Worm (Caenorhabditis elegans) whole organism, late embryonic: ENCODE results near the gene srh-271.
"Not testable (repeated sequence)": the region's sequence is repeated elsewhere in the genome, so short reads cannot be mapped to it uniquely, and the experiment has no call there.

ENCODE experiments used
- C08G9.2 ChIP-seq: sonication (generic microtip); optimal IDR thresholded peaks from 2 replicates; lab custom pipeline; 2016; ENCODE audit warnings: mild to moderate bottlenecking, missing genetic modification characterization, moderate library complexity, missing compliant biosample characterization
- K02D7.2 ChIP-seq: sonication (generic microtip); optimal IDR thresholded peaks from 2 replicates; lab custom pipeline; 2017; ENCODE audit warnings: mild to moderate bottlenecking, missing genetic modification characterization, missing compliant biosample characterization
- K09A11.1 ChIP-seq: sonication (generic microtip); optimal IDR thresholded peaks from 2 replicates; lab custom pipeline; 2017; ENCODE audit warnings: antibody characterized with exemption, mild to moderate bottlenecking, missing genetic modification characterization, missing compliant biosample characterization; ENCODE audit not compliant: insufficient read depth
- T23F11.4 ChIP-seq: fragments of 200-800 bp; sonication (Bioruptor generic); optimal IDR thresholded peaks from 2 replicates; lab custom pipeline; 2018; ENCODE audit warnings: mild to moderate bottlenecking, missing genetic modification characterization, missing compliant biosample characterization
- Y22D7AL.16 ChIP-seq: sonication (generic microtip); optimal IDR thresholded peaks from 2 replicates; lab custom pipeline; 2016; ENCODE audit warnings: missing genetic modification characterization, missing compliant biosample characterization
- ama-1 ChIP-seq: fragments of 150-350 bp; optimal IDR thresholded peaks from 2 replicates; lab custom pipeline; 2014
- ceh-14 ChIP-seq: sonication (generic microtip); optimal IDR thresholded peaks from 2 replicates; lab custom pipeline; 2016; ENCODE audit warnings: missing genotype, missing genetic modification characterization, missing compliant biosample characterization
- ceh-18 ChIP-seq: sonication (generic microtip); optimal IDR thresholded peaks from 2 replicates; lab custom pipeline; 2016; ENCODE audit warnings: missing genetic modification characterization, missing compliant biosample characterization
- ceh-19 ChIP-seq: fragments of 200-800 bp; sonication (Bioruptor generic); optimal IDR thresholded peaks from 2 replicates; lab custom pipeline; 2018; ENCODE audit warnings: mild to moderate bottlenecking, missing genetic modification characterization, missing compliant biosample characterization
- ceh-30 ChIP-seq: fragments of 150-350 bp; optimal IDR thresholded peaks from 2 replicates; lab custom pipeline; 2014; ENCODE audit warnings: missing biosample characterization, missing genetic modification characterization
- ceh-31 ChIP-seq: sonication (generic microtip); optimal IDR thresholded peaks from 2 replicates; lab custom pipeline; 2016; ENCODE audit warnings: missing genetic modification characterization, missing compliant biosample characterization
- ceh-34 ChIP-seq: sonication (generic microtip); optimal IDR thresholded peaks from 2 replicates; lab custom pipeline; 2016; ENCODE audit warnings: mild to moderate bottlenecking, missing genetic modification characterization, missing compliant biosample characterization
- ceh-48 ChIP-seq: sonication (generic microtip); optimal IDR thresholded peaks from 2 replicates; lab custom pipeline; 2016; ENCODE audit warnings: missing genetic modification characterization, inconsistent platforms, missing compliant biosample characterization
- ceh-6 ChIP-seq: fragments of 200-800 bp; sonication (Bioruptor generic); optimal IDR thresholded peaks from 2 replicates; lab custom pipeline; 2018; ENCODE audit warnings: mild to moderate bottlenecking, missing genetic modification characterization, missing compliant biosample characterization
- ceh-9 ChIP-seq: sonication (generic microtip); optimal IDR thresholded peaks from 2 replicates; lab custom pipeline; 2016; ENCODE audit warnings: mild to moderate bottlenecking, missing genetic modification characterization, inconsistent platforms, missing compliant biosample characterization
- che-1 ChIP-seq: sonication (generic microtip); optimal IDR thresholded peaks from 2 replicates; lab custom pipeline; 2016; ENCODE audit warnings: mild to moderate bottlenecking, missing genetic modification characterization, missing compliant biosample characterization
- elt-4 ChIP-seq: sonication (generic microtip); optimal IDR thresholded peaks from 2 replicates; lab custom pipeline; 2016; ENCODE audit warnings: missing genetic modification characterization, missing compliant biosample characterization
- eyg-1 ChIP-seq: sonication (generic microtip); optimal IDR thresholded peaks from 2 replicates; lab custom pipeline; 2016; ENCODE audit warnings: missing genotype, missing genetic modification characterization, missing compliant biosample characterization
- fkh-10 ChIP-seq: fragments of 150-350 bp; optimal IDR thresholded peaks from 2 replicates; lab custom pipeline; 2014; ENCODE audit warnings: missing biosample characterization, missing genetic modification reagents, missing genetic modification characterization
- fkh-6 ChIP-seq: sonication (generic microtip); optimal IDR thresholded peaks from 2 replicates; lab custom pipeline; 2016; ENCODE audit warnings: missing genetic modification characterization, missing compliant biosample characterization
- gmeb-2 ChIP-seq: sonication (generic microtip); optimal IDR thresholded peaks from 2 replicates; lab custom pipeline; 2016; ENCODE audit warnings: missing genetic modification characterization, inconsistent platforms, missing compliant biosample characterization
- hlh-30 ChIP-seq: sonication (generic microtip); optimal IDR thresholded peaks from 2 replicates; lab custom pipeline; 2017; ENCODE audit warnings: antibody characterized with exemption, missing genetic modification characterization, missing compliant biosample characterization; ENCODE audit not compliant: insufficient read depth
- hlh-6 ChIP-seq: sonication (generic microtip); optimal IDR thresholded peaks from 2 replicates; lab custom pipeline; 2016; ENCODE audit warnings: missing genotype, missing genetic modification characterization, missing compliant biosample characterization
- hlh-8 ChIP-seq: sonication (generic microtip); optimal IDR thresholded peaks from 2 replicates; lab custom pipeline; 2016; ENCODE audit warnings: missing genotype, missing genetic modification characterization, missing compliant biosample characterization
- lin-11 ChIP-seq: fragments of 200-800 bp; sonication (Bioruptor generic); optimal IDR thresholded peaks from 2 replicates; lab custom pipeline; 2018; ENCODE audit warnings: mild to moderate bottlenecking, missing genetic modification characterization, missing compliant biosample characterization
- nfya-1 ChIP-seq: sonication (generic microtip); optimal IDR thresholded peaks from 2 replicates; lab custom pipeline; 2017; ENCODE audit warnings: missing genetic modification characterization, mild to moderate bottlenecking, missing compliant biosample characterization, antibody characterized with exemption, moderate library complexity
- nhr-11 ChIP-seq: fragments of 150-350 bp; optimal IDR thresholded peaks from 2 replicates; lab custom pipeline; 2014; ENCODE audit warnings: missing biosample characterization, missing genetic modification characterization
- pha-2 ChIP-seq: sonication (generic microtip); optimal IDR thresholded peaks from 2 replicates; lab custom pipeline; 2017; ENCODE audit warnings: mild to moderate bottlenecking, missing genetic modification characterization, missing compliant biosample characterization
- pqm-1 ChIP-seq: sonication (generic microtip); optimal IDR thresholded peaks from 2 replicates; lab custom pipeline; 2016; ENCODE audit warnings: missing genetic modification characterization, missing compliant biosample characterization
- pros-1 ChIP-seq: fragments of 150-350 bp; optimal IDR thresholded peaks from 2 replicates; lab custom pipeline; 2014; ENCODE audit warnings: missing biosample characterization, missing genetic modification reagents, missing genetic modification characterization
- ref-2 ChIP-seq: sonication (generic microtip); optimal IDR thresholded peaks from 2 replicates; lab custom pipeline; 2016; ENCODE audit warnings: missing genetic modification characterization, missing compliant biosample characterization
- rnt-1 ChIP-seq: sonication (generic microtip); optimal IDR thresholded peaks from 2 replicates; lab custom pipeline; 2016; ENCODE audit warnings: missing genetic modification characterization, missing compliant biosample characterization
- syd-9 ChIP-seq: sonication (generic microtip); optimal IDR thresholded peaks from 2 replicates; lab custom pipeline; 2016; ENCODE audit warnings: mild to moderate bottlenecking, missing genetic modification characterization, moderate library complexity, missing compliant biosample characterization
- tbx-2 ChIP-seq: sonication (generic microtip); optimal IDR thresholded peaks from 2 replicates; lab custom pipeline; 2016; ENCODE audit warnings: missing genetic modification characterization, missing compliant biosample characterization
- tbx-7 ChIP-seq: sonication (generic microtip); optimal IDR thresholded peaks from 2 replicates; lab custom pipeline; 2016; ENCODE audit warnings: missing genotype, missing genetic modification characterization, missing compliant biosample characterization
- unc-42 ChIP-seq: sonication (generic microtip); optimal IDR thresholded peaks from 2 replicates; lab custom pipeline; 2016; ENCODE audit warnings: missing genotype, missing genetic modification characterization, missing compliant biosample characterization
- unc-55 ChIP-seq: sonication (generic microtip); optimal IDR thresholded peaks from 2 replicates; lab custom pipeline; 2017; ENCODE audit warnings: missing biosample characterization, missing genetic modification reagents, missing genetic modification characterization
- unc-86 ChIP-seq: sonication (generic microtip); optimal IDR thresholded peaks from 2 replicates; lab custom pipeline; 2016; ENCODE audit warnings: missing genetic modification characterization, missing compliant biosample characterization
- zip-5 ChIP-seq: sonication (generic microtip); optimal IDR thresholded peaks from 2 replicates; lab custom pipeline; 2016; ENCODE audit warnings: missing genetic modification characterization, missing compliant biosample characterization

The srh-271 gene

DNA sequence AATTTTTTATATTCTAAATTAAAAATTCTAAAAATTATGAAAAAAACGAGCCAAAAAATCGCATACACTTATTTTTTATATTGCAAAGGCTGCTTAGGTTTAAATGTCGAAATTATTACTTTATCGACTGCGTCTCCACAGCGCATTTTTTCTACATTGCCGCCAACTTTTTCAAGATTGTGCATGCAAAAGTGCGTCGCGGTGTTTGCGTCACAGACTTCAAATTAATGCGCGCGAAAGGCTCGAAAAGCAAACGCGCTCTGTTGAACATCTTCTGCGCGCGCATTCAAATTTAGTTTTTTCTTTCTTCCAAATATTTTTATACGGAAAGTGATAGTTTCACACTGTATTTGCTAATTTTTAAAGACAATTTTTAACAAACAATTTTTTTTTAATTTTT lies 21.2 kb downstream of the srh-271 start (continued):
- TF ChIP-seq tbx-2 (tag; lab: Kevin White, UChicago) (peak; percentile 47), syd-9 (tag; lab: Kevin White, UChicago) (no peak), elt-4 (no peak), hlh-8 (no peak), ceh-30 (tag; lab: Kevin White, UChicago) (no peak), pqm-1 (tag; lab: Kevin White, UChicago) (no peak), che-1 (no peak), nhr-11 (no peak), pha-2 (tag; lab: Kevin White, UChicago) (no peak), ceh-34 (no peak), ama-1 (lab: Kevin White, UChicago) (no peak), fkh-10 (GFP tag; lab: Kevin White, UChicago) (no peak), ceh-9 (tag; lab: Kevin White, UChicago) (no peak), ceh-14 (tag; lab: Kevin White, UChicago) (no peak), ceh-48 (tag; lab: Kevin White, UChicago) (no peak), lin-11 (tag; lab: Kevin White, UChicago) (no peak), unc-55 (GFP tag; lab: Kevin White, UChicago) (no peak), ceh-31 (tag; lab: Kevin White, UChicago) (peak; percentile 48), K09A11.1 (no peak)

DNA sequence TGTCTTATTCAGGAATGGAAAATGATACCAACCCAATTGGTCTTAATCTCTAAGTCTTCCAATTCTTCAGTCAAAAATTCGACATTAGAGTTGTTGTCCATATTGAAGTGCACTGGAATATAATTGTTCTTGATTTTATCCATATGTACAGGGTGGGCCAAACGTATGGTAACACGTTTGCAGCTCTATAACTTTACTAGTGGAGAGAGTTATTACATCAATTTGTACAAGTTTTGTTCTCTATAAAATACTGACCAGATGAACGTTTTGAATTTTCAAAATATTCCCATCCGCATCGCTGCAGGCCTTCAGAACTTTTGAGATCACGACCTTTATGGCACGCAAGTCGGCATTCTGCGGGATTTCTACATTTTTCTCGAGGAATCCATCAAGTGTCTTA lies 22.9 kb downstream of the srh-271 start, which contains the start of gene F53E10.5:
TSS of gene F53E10.5 (minus strand) at position 101 of the 400 bp plus-strand sequence.
- not testable (repeated sequence) for TF ChIP-seq nhr-11; pha-2 (tag; lab: Kevin White, UChicago); rnt-1 (tag; lab: Kevin White, UChicago)

DNA sequence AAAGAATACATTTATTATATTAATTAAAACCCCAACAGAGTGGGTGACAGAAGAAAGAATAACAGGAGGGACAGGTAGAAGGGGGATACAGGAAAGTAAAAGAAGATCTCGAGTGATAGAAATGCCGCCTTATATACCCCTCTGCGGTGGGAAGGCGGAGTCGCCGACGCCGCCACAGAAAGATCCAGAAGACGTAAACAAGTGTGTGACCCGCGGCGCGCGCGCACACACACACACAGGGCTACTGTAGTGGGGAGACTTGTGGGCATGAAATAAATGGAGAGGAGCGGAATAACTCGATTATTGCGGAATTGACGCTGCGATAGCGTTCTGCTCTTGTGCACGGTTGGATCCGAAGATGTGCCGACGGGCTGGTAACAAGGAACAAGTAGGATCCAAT lies 26.1 kb downstream of the srh-271 start:
- TF ChIP-seq ref-2 (tag; lab: Kevin White, UChicago), result peak; percentile 16
- TF ChIP-seq ceh-19 (GFP tag; lab: Kevin White, UChicago), result no peak
- TF ChIP-seq, all 69 proteins: peak for 1

DNA sequence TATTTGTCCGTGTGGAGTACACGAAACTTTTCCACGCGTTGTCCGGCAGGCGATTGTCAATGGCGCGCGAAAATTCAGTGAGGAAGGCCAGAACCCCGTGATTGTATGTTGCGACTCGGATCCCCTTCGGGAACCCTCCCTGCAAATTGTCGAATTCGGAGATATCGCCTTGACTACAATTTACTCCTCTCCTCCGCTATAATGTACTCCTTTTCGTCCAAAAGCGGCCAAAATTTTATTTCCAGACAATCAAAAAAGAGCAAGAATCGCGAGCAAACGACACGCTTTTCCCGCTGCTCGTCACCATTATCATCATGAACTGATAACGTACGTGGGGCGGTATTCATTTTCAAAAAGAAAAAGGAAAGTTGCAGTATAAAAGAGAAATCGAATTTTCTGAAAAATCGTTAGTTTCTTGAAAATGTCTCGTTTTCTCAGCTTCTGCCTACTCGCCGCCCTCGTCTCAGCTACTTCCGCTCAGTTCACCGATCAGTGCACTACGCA lies 29.6 kb downstream of the srh-271 start, which contains the start of gene irg-3:
TSS of gene irg-3 (plus strand) at position 419 of the 504 bp plus-strand sequence.
- TF ChIP-seq unc-86 (tag; lab: Kevin White, UChicago) (no peak), nfya-1 (tag; lab: Kevin White, UChicago) (no peak), zip-5 (tag; lab: Kevin White, UChicago) (no peak), Y22D7AL.16 (tag; lab: Kevin White, UChicago) (no peak), elt-4 (no peak), ceh-48 (tag; lab: Kevin White, UChicago) (no peak), T23F11.4 (no peak)

DNA sequence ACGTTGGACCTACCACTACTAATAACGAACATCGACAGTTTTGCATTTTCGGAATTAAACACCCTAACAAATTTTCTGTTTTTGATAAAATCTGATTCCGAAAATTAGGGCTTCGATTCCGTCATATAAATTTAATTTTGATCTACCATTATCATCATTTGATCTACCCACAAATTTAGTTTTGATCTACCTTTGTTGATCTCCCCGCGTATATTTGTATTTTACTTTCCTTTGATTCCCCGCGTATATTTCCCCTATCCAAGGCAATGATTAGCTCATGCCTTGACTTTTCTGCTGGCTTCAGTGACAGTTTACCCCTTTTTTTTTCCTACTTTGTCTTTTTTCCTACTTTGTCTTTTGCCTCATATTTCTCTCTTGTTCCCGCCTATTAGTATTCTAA lies 31.9 kb downstream of the srh-271 start:
- TF ChIP-seq hlh-30 (tag; lab: Kevin White, UChicago) (no peak), hlh-6 (tag; lab: Kevin White, UChicago) (no peak), ceh-6 (GFP tag; lab: Kevin White, UChicago) (no peak)

DNA sequence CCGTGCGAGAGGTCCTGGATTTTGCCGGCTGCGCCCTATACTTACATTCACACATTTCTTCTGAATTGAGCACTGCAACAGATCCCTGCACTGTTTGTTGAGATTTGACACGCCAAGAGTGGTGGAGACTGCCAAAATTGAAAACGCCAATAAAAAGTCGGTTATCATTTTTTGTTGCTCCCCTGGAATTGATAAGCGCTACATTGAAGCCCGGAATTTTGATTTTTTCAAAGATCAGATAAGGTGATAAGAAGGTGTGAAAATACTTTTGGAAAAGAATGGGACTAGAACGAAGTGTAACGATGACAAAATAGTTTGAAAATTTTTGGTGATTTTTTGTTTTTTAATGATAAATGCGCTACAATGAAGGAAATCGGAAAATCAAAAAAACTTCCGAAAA lies 36.1 kb downstream of the srh-271 start, which contains the start of gene C29G2.6:
TSS of gene C29G2.6 (minus strand) at position 182 of the 400 bp plus-strand sequence.
- TF ChIP-seq fkh-6 (tag; lab: Kevin White, UChicago) (no peak), K02D7.2 (tag; lab: Kevin White, UChicago) (no peak), ceh-30 (tag; lab: Kevin White, UChicago) (no peak), eyg-1 (tag; lab: Kevin White, UChicago) (no peak), rnt-1 (tag; lab: Kevin White, UChicago) (no peak), unc-42 (tag; lab: Kevin White, UChicago) (no peak), fkh-10 (GFP tag; lab: Kevin White, UChicago) (no peak), ceh-48 (tag; lab: Kevin White, UChicago) (no peak), nhr-11 (no peak), C08G9.2 (tag; lab: Kevin White, UChicago) (no peak), ceh-18 (no peak), gmeb-2 (tag; lab: Kevin White, UChicago) (no peak), ceh-19 (GFP tag; lab: Kevin White, UChicago) (no peak), che-1 (no peak), pros-1 (tag; lab: Kevin White, UChicago) (no peak), tbx-7 (no peak)
